Fruit fly (Drosophila melanogaster): Measurements from ENCODE around the gene brwl.

Gene brwl

dm6 chr2L:9619925-9620324 is 51.2 kb downstream of the brwl start (continued):
- TF ChIP-seq HHEX (GFP tag; optimal IDR thresholded peaks at IDR 0.05) (no peak), rib (GFP tag; IDR thresholded peaks at IDR 0.05) (no peak), sug (tag; optimal IDR thresholded peaks at IDR 0.05) (peak; percentile 91), al (GFP tag; IDR thresholded peaks at IDR 0.05) (no peak), cwo (GFP tag; optimal IDR thresholded peaks at IDR 0.05) (peak; percentile 41), lmd (GFP tag; IDR thresholded peaks at IDR 0.05) (no peak), Hey (tag; optimal IDR thresholded peaks at IDR 0.05) (peak; percentile 22), Tbp (GFP tag; optimal IDR thresholded peaks at IDR 0.05) (no peak), Dad (GFP tag; optimal IDR thresholded peaks at IDR 0.05) (no peak), lab (GFP tag; optimal IDR thresholded peaks at IDR 0.05) (peak; percentile 6), run (tag; optimal IDR thresholded peaks at IDR 0.05) (peak; percentile 95), CG32772 (GFP tag; IDR thresholded peaks at IDR 0.05) (no peak), nerfin-2 (GFP tag; IDR thresholded peaks at IDR 0.05; ENCODE audit: partially characterized antibody) (no peak), ATbp (GFP tag; optimal IDR thresholded peaks at IDR 0.05) (no peak), MESR4 (GFP tag; optimal IDR thresholded peaks at IDR 0.05) (no peak), dmrt11E (tag; optimal IDR thresholded peaks at IDR 0.05) (no peak), Rfx (GFP tag; IDR thresholded peaks at IDR 0.05) (peak; percentile 29; the same call in 1 of the 2 replicates), usp (GFP tag; optimal IDR thresholded peaks at IDR 0.05) (no peak), HmgZ (tag; optimal IDR thresholded peaks at IDR 0.05) (peak; percentile 52), CG12769 (tag; optimal IDR thresholded peaks at IDR 0.05) (peak; percentile 59), seq (GFP tag; IDR thresholded peaks at IDR 0.05) (no peak), CG14965 (GFP tag; optimal IDR thresholded peaks at IDR 0.05; ENCODE audit: borderline replicate concordance) (no peak), Dip3 (GFP tag; optimal IDR thresholded peaks at IDR 0.05) (no peak), Xbp1 (GFP tag; optimal IDR thresholded peaks at IDR 0.05) (no peak), grn (GFP tag; optimal IDR thresholded peaks at IDR 0.05) (peak; percentile 100), emc (GFP tag; optimal IDR thresholded peaks at IDR 0.05) (no peak), CG34376 (GFP tag; optimal IDR thresholded peaks at IDR 0.05) (peak; percentile 80)
